Fruit fly (Drosophila melanogaster): Measurements from ENCODE around the gene Teh1.

dm6 chr3R:9885464-9886340 is 17.8 kb upstream of the Teh1 start:
- TF ChIP-seq psq (optimal IDR thresholded peaks at IDR 0.05) = no peak
- no peak for TF ChIP-seq h (optimal IDR thresholded peaks at IDR 0.05)
- TF ChIP-seq Myc (optimal IDR thresholded peaks at IDR 0.05) = no peak
- no peak for TF ChIP-seq insv (optimal IDR thresholded peaks at IDR 0.05)
- no peak for TF ChIP-seq ttk (optimal IDR thresholded peaks at IDR 0.05)
- TF ChIP-seq Sin3A (optimal IDR thresholded peaks at IDR 0.05) = no peak
